Fruit fly (Drosophila melanogaster) whole organism, wandering third instar larva: ENCODE results near the gene Pp1alpha-96A.
A peak's percentile ranks its signal among the peaks of the same experiment; 100 is the strongest.

ENCODE experiments used
- Abd-B ChIP-seq: fragments of >200 bp; optimal IDR thresholded peaks from 2 replicates; lab custom pipeline; 2017; ENCODE audit warnings: missing biosample characterization, missing genetic modification characterization
- CG9705 ChIP-seq: fragments of 200-800 bp; sonication (Bioruptor generic); optimal IDR thresholded peaks from 2 replicates; lab custom pipeline; 2018; ENCODE audit warnings: missing biosample characterization, mild to moderate bottlenecking, missing genetic modification characterization
- CrebA ChIP-seq: fragments of 200-800 bp; sonication (Bioruptor generic); optimal IDR thresholded peaks from 2 replicates; lab custom pipeline; 2016; ENCODE audit warnings: missing biosample characterization, mild to moderate bottlenecking, missing genetic modification characterization, borderline replicate concordance
- Dfd ChIP-seq: fragments of >200 bp; optimal IDR thresholded peaks from 2 replicates; lab custom pipeline; 2017; ENCODE audit warnings: missing biosample characterization, missing genetic modification characterization
- Dif ChIP-seq: fragments of 200-275, 200-300 bp; sonication (Bioruptor generic); optimal IDR thresholded peaks from 2 replicates; lab custom pipeline; 2018; ENCODE audit warnings: missing biosample characterization, missing genetic modification characterization; ENCODE audit not compliant: partially characterized antibody
- GATAd ChIP-seq: sonication (Bioruptor generic); optimal IDR thresholded peaks from 2 replicates; lab custom pipeline; 2016; ENCODE audit warnings: missing biosample characterization, missing genetic modification characterization
- HLH106 ChIP-seq: fragments of 200-800 bp; optimal IDR thresholded peaks from 3 replicates; lab custom pipeline; 2019; ENCODE audit warnings: missing biosample characterization, mild to moderate bottlenecking, missing genetic modification characterization, moderate library complexity
- Hnf4 ChIP-seq: fragments of 200-800 bp; sonication (Bioruptor generic); optimal IDR thresholded peaks from 2 replicates; lab custom pipeline; 2016; ENCODE audit warnings: missing biosample characterization, mild to moderate bottlenecking, missing genetic modification characterization
- Hr78 ChIP-seq: fragments of >200 bp; optimal IDR thresholded peaks from 2 replicates; lab custom pipeline; 2017; ENCODE audit warnings: missing biosample characterization, missing genetic modification characterization
- Hr83 ChIP-seq: fragments of 200-300 bp; sonication (Bioruptor generic); optimal IDR thresholded peaks from 2 replicates; lab custom pipeline; 2016; ENCODE audit warnings: missing biosample characterization, mild to moderate bottlenecking, missing genetic modification characterization, moderate library complexity; ENCODE audit not compliant: poor library complexity, severe bottlenecking
- Mio ChIP-seq: sonication (Bioruptor generic); optimal IDR thresholded peaks from 2 replicates; lab custom pipeline; 2016; ENCODE audit warnings: missing biosample characterization, missing genetic modification characterization
- Myc ChIP-seq: fragments of >200 bp; optimal IDR thresholded peaks from 2 replicates; lab custom pipeline; 2017
- N ChIP-seq: fragments of >200 bp; optimal IDR thresholded peaks from 2 replicates; lab custom pipeline; 2018; ENCODE audit warnings: missing biosample characterization, missing external identifiers, missing genetic modification characterization
- OdsH ChIP-seq: fragments of 200-800 bp; sonication (Bioruptor generic); optimal IDR thresholded peaks from 2 replicates; lab custom pipeline; 2016; ENCODE audit warnings: missing biosample characterization, mild to moderate bottlenecking, missing genetic modification characterization
- Sp1 ChIP-seq: fragments of 200-800 bp; sonication (Bioruptor generic); optimal IDR thresholded peaks from 3 replicates; lab custom pipeline; 2019; ENCODE audit warnings: missing biosample characterization, mild to moderate bottlenecking, missing genetic modification characterization, moderate library complexity
- Vsx2 ChIP-seq: fragments of 200-300, 225-300 bp; sonication (Bioruptor generic); optimal IDR thresholded peaks from 2 replicates; lab custom pipeline; 2018; ENCODE audit warnings: missing biosample characterization, missing genetic modification characterization; ENCODE audit not compliant: partially characterized antibody
- brk ChIP-seq: fragments of 200-800 bp; sonication (Bioruptor generic); optimal IDR thresholded peaks from 2 replicates; lab custom pipeline; 2016; ENCODE audit warnings: missing biosample characterization, mild to moderate bottlenecking, missing genetic modification characterization
- dmrt93B ChIP-seq: fragments of 200-800 bp; sonication (Bioruptor generic); optimal IDR thresholded peaks from 2 replicates; lab custom pipeline; 2018; ENCODE audit warnings: missing biosample characterization, mild to moderate bottlenecking, missing genetic modification characterization
- dsf ChIP-seq: sonication (Bioruptor generic); optimal IDR thresholded peaks from 2 replicates; lab custom pipeline; 2016; ENCODE audit warnings: missing biosample characterization, missing genetic modification characterization, borderline replicate concordance
- ey ChIP-seq: fragments of 200-800 bp; sonication (Bioruptor generic); optimal IDR thresholded peaks from 2 replicates; lab custom pipeline; 2016; ENCODE audit warnings: missing biosample characterization, missing genetic modification characterization
- foxo ChIP-seq, 2 experiments: fragments of 200-800 bp; sonication (Bioruptor generic); optimal IDR thresholded peaks; 2 replicates in 1 of 2; 3 replicates in 1 of 2; lab custom pipeline; 2016 to 2017; ENCODE audit warnings: missing biosample characterization in 2 of 2, missing genetic modification characterization in 2 of 2
- fru ChIP-seq: fragments of 200-800 bp; sonication (Bioruptor generic); optimal IDR thresholded peaks from 3 replicates; lab custom pipeline; 2016; ENCODE audit warnings: missing biosample characterization, mild to moderate bottlenecking, missing genetic modification characterization
- h ChIP-seq: fragments of 200-800 bp; sonication (Bioruptor generic); optimal IDR thresholded peaks from 3 replicates; lab custom pipeline; 2016; ENCODE audit warnings: missing biosample characterization, mild to moderate bottlenecking, missing genetic modification characterization
- jim ChIP-seq: fragments of 175-275, 200-325 bp; sonication (Bioruptor generic); optimal IDR thresholded peaks from 2 replicates; lab custom pipeline; 2016; ENCODE audit warnings: missing biosample characterization, mild to moderate bottlenecking, missing genetic modification characterization
- lola ChIP-seq: fragments of >200 bp; optimal IDR thresholded peaks from 2 replicates; lab custom pipeline; 2017; ENCODE audit warnings: missing biosample characterization, missing genetic modification characterization
- pan ChIP-seq: fragments of >200 bp; optimal IDR thresholded peaks from 2 replicates; lab custom pipeline; 2017
- psq ChIP-seq: fragments of 200-800 bp; sonication (Bioruptor generic); optimal IDR thresholded peaks from 3 replicates; lab custom pipeline; 2017; ENCODE audit warnings: missing biosample characterization, mild to moderate bottlenecking, missing genetic modification characterization, moderate library complexity
- rgr ChIP-seq: fragments of 200-800 bp; sonication (Bioruptor generic); optimal IDR thresholded peaks from 3 replicates; lab custom pipeline; 2016; ENCODE audit warnings: missing biosample characterization, mild to moderate bottlenecking, missing genetic modification characterization
- sage ChIP-seq: fragments of 200-800 bp; sonication (Bioruptor generic); optimal IDR thresholded peaks from 2 replicates; lab custom pipeline; 2016; ENCODE audit warnings: missing biosample characterization, mild to moderate bottlenecking, missing genetic modification characterization
- tai ChIP-seq: sonication (Bioruptor generic); optimal IDR thresholded peaks from 2 replicates; lab custom pipeline; 2016; ENCODE audit warnings: missing biosample characterization, missing genetic modification characterization
- usp ChIP-seq: fragments of >200 bp; optimal IDR thresholded peaks from 2 replicates; lab custom pipeline; 2017; ENCODE audit warnings: missing biosample characterization, missing genetic modification characterization

Pp1alpha-96A gene

dm6 chr3R:24518150-24518580 lies at the start of gene Pp1alpha-96A:
Pp1alpha-96A (plus strand) TSS chr3R:24518270.
- TF ChIP-seq rgr (GFP tag; lab: Kevin White, UChicago) (peak; percentile 49), Abd-B (GFP tag; lab: Kevin White, UChicago) (no peak), jim (GFP tag; lab: Kevin White, UChicago) (no peak), Mio (GFP tag; lab: Kevin White, UChicago) (no peak), Hr83 (GFP tag; lab: Kevin White, UChicago) (no peak), HLH106 (tag; lab: Kevin White, UChicago) (no peak), Hnf4 (GFP tag; lab: Kevin White, UChicago) (peak; percentile 42), h (GFP tag; lab: Kevin White, UChicago) (peak; percentile 51), Dfd (GFP tag; lab: Kevin White, UChicago) (no peak), CG9705 (GFP tag; lab: Kevin White, UChicago) (no peak), fru (peak; percentile 4)

- TF ChIP-seq Mio (GFP tag; lab: Kevin White, UChicago) (no peak), Dif (GFP tag; lab: Kevin White, UChicago) (no peak), Hnf4 (GFP tag; lab: Kevin White, UChicago) (no peak), brk (no peak), Dfd (GFP tag; lab: Kevin White, UChicago) (no peak), ey (no peak), CG9705 (GFP tag; lab: Kevin White, UChicago) (no peak), tai (no peak), dmrt93B (GFP tag; lab: Kevin White, UChicago) (no peak), sage (GFP tag; lab: Kevin White, UChicago) (no peak)
Measured at dm6 chr3R:24469097-24469496, 49.0 kb upstream of the Pp1alpha-96A start, which contains the start of gene CG31128. CG31128 (plus strand) TSS chr3R:24469397.

- TF ChIP-seq jim (GFP tag; lab: Kevin White, UChicago), result no peak
- no peak for TF ChIP-seq ey
- TF ChIP-seq lola (GFP tag; lab: Kevin White, UChicago), result no peak
- no peak for TF ChIP-seq Dfd (GFP tag; lab: Kevin White, UChicago)
- no peak for TF ChIP-seq Mio (GFP tag; lab: Kevin White, UChicago)
- no peak for TF ChIP-seq Hr78 (GFP tag; lab: Kevin White, UChicago)
- TF ChIP-seq CrebA (GFP tag; lab: Kevin White, UChicago), result no peak
- no peak for TF ChIP-seq HLH106 (tag; lab: Kevin White, UChicago)
- no peak for TF ChIP-seq dmrt93B (GFP tag; lab: Kevin White, UChicago)
- no peak for TF ChIP-seq psq (GFP tag; lab: Kevin White, UChicago)
- no peak for TF ChIP-seq dsf (GFP tag; lab: Kevin White, UChicago)
- no peak for TF ChIP-seq OdsH (GFP tag; lab: Kevin White, UChicago)
- TF ChIP-seq h (GFP tag; lab: Kevin White, UChicago), result no peak
- TF ChIP-seq GATAd (GFP tag; lab: Kevin White, UChicago), result no peak
- no peak for TF ChIP-seq fru
Measured at dm6 chr3R:24474760-24475159, 43.3 kb upstream of the Pp1alpha-96A start.

DNA sequence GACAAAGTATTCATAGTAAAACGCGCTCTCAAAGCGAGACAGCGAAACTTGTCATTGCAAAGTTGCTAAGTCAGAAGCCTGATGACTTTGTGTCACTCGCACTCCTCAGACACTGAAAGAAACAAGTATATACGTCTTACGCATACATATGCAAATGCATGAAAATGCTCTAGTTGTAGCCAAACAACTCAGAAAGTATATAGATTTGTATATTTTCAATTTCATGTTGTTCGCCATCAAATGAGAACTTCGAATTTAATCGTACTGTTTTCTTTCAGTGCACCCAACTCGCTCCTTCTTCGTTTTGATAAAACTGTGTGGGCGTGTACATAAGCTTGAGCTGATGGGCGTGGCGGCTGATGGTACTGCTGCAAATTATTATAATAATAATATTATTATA lies 37.0 kb upstream of the Pp1alpha-96A start:
- no peak for TF ChIP-seq foxo (GFP tag; optimal IDR thresholded peaks at IDR 0.05; lab: Kevin White, UChicago)
- no peak for TF ChIP-seq Sp1
- no peak for TF ChIP-seq Mio (GFP tag; lab: Kevin White, UChicago)
- TF ChIP-seq Dfd (GFP tag; lab: Kevin White, UChicago), result no peak
- TF ChIP-seq Abd-B (GFP tag; lab: Kevin White, UChicago), result no peak
- TF ChIP-seq N (GFP tag; lab: Kevin White, UChicago), result no peak
- no peak for TF ChIP-seq Hnf4 (GFP tag; lab: Kevin White, UChicago)
- no peak for TF ChIP-seq tai
- no peak for TF ChIP-seq GATAd (GFP tag; lab: Kevin White, UChicago)
- TF ChIP-seq brk, result no peak
- TF ChIP-seq pan (lab: Kevin White, UChicago), result no peak
- TF ChIP-seq usp (GFP tag; lab: Kevin White, UChicago), result no peak
- TF ChIP-seq Vsx2 (GFP tag; lab: Kevin White, UChicago), result no peak
- no peak for TF ChIP-seq HLH106 (tag; lab: Kevin White, UChicago)
- no peak for TF ChIP-seq lola (GFP tag; lab: Kevin White, UChicago)
- no peak for TF ChIP-seq Hr78 (GFP tag; lab: Kevin White, UChicago)
- TF ChIP-seq h (GFP tag; lab: Kevin White, UChicago), result no peak
- TF ChIP-seq Myc, result no peak
- TF ChIP-seq OdsH (GFP tag; lab: Kevin White, UChicago), result no peak
